Worm (Caenorhabditis elegans) whole organism, L1 larva: ENCODE measurements around the gene F55A11.8.

Experiments used
- aha-1 ChIP-seq: fragments of 150-350 bp; optimal IDR thresholded peaks from 2 replicates; lab custom pipeline; 2014; ENCODE audit warnings: missing biosample characterization, missing genetic modification characterization
- ama-1 ChIP-seq: fragments of 150-350 bp; optimal IDR thresholded peaks from 2 replicates; lab custom pipeline; 2014
- ceh-82 ChIP-seq, 3 experiments: fragments of 150-350 bp in 1 of 3; sonication (generic microtip) in 2 of 3; optimal IDR thresholded peaks; 2 replicates each; lab custom pipeline; 2014 to 2017; ENCODE audit warnings: missing biosample characterization in 3 of 3, missing genetic modification characterization in 3 of 3
- dsc-1 ChIP-seq: sonication (generic microtip); optimal IDR thresholded peaks from 2 replicates; lab custom pipeline; 2016; ENCODE audit warnings: mild to moderate bottlenecking, missing genetic modification characterization, missing compliant biosample characterization
- egl-27 ChIP-seq, 2 experiments: fragments of 150-350 bp in 1 of 2; sonication (generic microtip); optimal IDR thresholded peaks; 3 replicates each; lab custom pipeline; 2017 to 2018; ENCODE audit warnings: missing biosample characterization in 2 of 2, missing genetic modification characterization in 2 of 2, missing genetic modification reagents in 2 of 2
- fos-1 ChIP-seq: fragments of 150-350 bp; optimal IDR thresholded peaks from 2 replicates; lab custom pipeline; 2014; ENCODE audit warnings: missing biosample characterization, missing genetic modification characterization
- lin-13 ChIP-seq: fragments of 150-350 bp; optimal IDR thresholded peaks from 2 replicates; lab custom pipeline; 2014; ENCODE audit warnings: missing biosample characterization, missing genetic modification reagents, missing genetic modification characterization
- lin-15B ChIP-seq: fragments of 150-350 bp; sonication (generic microtip); optimal IDR thresholded peaks from 3 replicates; lab custom pipeline; 2014; ENCODE audit warnings: missing biosample characterization, missing genetic modification characterization
- lsy-2 ChIP-seq, 2 experiments: fragments of 150-350 bp; optimal IDR thresholded peaks; 2 replicates each; lab custom pipeline; 2014; ENCODE audit warnings: missing biosample characterization in 2 of 2, missing genetic modification characterization in 2 of 2
- mdl-1 ChIP-seq, 2 experiments: fragments of 150-350 bp; optimal IDR thresholded peaks; 2 replicates each; lab custom pipeline; 2014 to 2017; ENCODE audit warnings: missing biosample characterization in 2 of 2, missing genetic modification characterization in 2 of 2, inconsistent platforms in 1 of 2
- nhr-12 ChIP-seq: sonication (generic microtip); optimal IDR thresholded peaks from 2 replicates; lab custom pipeline; 2017; ENCODE audit warnings: missing biosample characterization, missing genetic modification characterization
- nhr-237 ChIP-seq: fragments of 150-350 bp; optimal IDR thresholded peaks from 2 replicates; lab custom pipeline; 2014; ENCODE audit warnings: missing biosample characterization, missing genetic modification characterization
- skn-1 ChIP-seq: fragments of 150-350 bp; optimal IDR thresholded peaks from 2 replicates; lab custom pipeline; 2014; ENCODE audit warnings: missing biosample characterization, missing genetic modification characterization
- unc-62 ChIP-seq: fragments of 150-350 bp; optimal IDR thresholded peaks from 2 replicates; lab custom pipeline; 2014; ENCODE audit warnings: missing biosample characterization, missing genetic modification reagents, missing genetic modification characterization

DNA sequence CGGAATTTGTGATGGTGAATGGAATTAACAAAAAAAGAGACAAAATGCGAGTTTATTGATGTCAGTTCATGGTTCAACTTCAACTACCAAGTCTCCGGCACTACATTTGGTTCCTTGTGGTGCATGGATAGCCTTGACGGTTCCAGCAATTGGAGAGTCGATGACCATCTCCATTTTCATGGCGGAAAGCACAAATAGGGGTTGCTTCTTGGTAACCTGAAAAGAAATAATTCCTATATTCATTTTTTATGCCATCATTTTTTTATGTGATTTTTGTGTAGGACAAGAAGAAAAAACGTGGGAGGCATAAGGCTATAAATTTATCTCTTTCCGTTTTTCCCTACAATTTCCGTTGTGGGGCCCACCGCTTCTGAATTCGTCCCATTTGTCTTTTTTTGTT, 30.1 kb downstream of the F55A11.8 start:
- no peak for TF ChIP-seq nhr-12 (tag; lab: Kevin White, UChicago)
- no peak for TF ChIP-seq ama-1 (lab: Kevin White, UChicago)
- no peak for TF ChIP-seq ceh-82 (tag; optimal IDR thresholded peaks at IDR 0.05; lab: Kevin White, UChicago)
- TF ChIP-seq lin-15B (tag; lab: Kevin White, UChicago), result no peak
- TF ChIP-seq lsy-2 (tag; optimal IDR thresholded peaks at IDR 0.05; lab: Kevin White, UChicago), result no peak
- TF ChIP-seq nhr-237, result no peak
- TF ChIP-seq egl-27 (tag; optimal IDR thresholded peaks at IDR 0.05; lab: Kevin White, UChicago), result no peak
- no peak for TF ChIP-seq unc-62 (GFP tag; lab: Kevin White, UChicago)
- no peak for TF ChIP-seq aha-1 (tag; lab: Kevin White, UChicago)
- TF ChIP-seq dsc-1 (tag; lab: Kevin White, UChicago), result no peak
- TF ChIP-seq skn-1 (tag; lab: Kevin White, UChicago), result no peak
- no peak for TF ChIP-seq lin-13
- no peak for TF ChIP-seq mdl-1 (tag; optimal IDR thresholded peaks at IDR 0.05; lab: Kevin White, UChicago)
- TF ChIP-seq fos-1 (tag; lab: Kevin White, UChicago), result no peak
